Worm (Caenorhabditis elegans): ENCODE results near the gene rfs-1.

- TF ChIP-seq ama-1 (optimal IDR thresholded peaks at IDR 0.05) (no peak), scrt-1 (GFP tag; IDR thresholded peaks at IDR 0.05) (no peak), sea-1 (GFP tag; conservative IDR thresholded peaks at IDR 0.05) (no peak), hmbx-1 (tag; optimal IDR thresholded peaks at IDR 0.05) (no peak)
Measured at ce11 chrIII:8228916-8229315, 2.6 kb downstream of the rfs-1 start.
